Worm (Caenorhabditis elegans) whole organism, L4 larva: Measurements from ENCODE around the gene F59F5.3.

Source experiments
- Y75B8A.6 ChIP-seq: fragments of 200-800 bp; sonication (Bioruptor generic); IDR thresholded peaks from 2 replicates; pipeline ENCODE4 v1.3.6; 2022; ENCODE audit warnings: missing genetic modification reagents, missing genetic modification characterization, missing compliant biosample characterization
- ZK546.5 ChIP-seq, 2 experiments: sonication (generic microtip); optimal IDR thresholded peaks; 2 replicates each; lab custom pipeline; 2017; ENCODE audit warnings: missing biosample characterization in 2 of 2, missing genetic modification characterization in 2 of 2
- ama-1 ChIP-seq: fragments of 150-350 bp; optimal IDR thresholded peaks from 2 replicates; lab custom pipeline; 2014; ENCODE audit warnings: inconsistent platforms, mixed read lengths
- arid-1 ChIP-seq: fragments of 200-800 bp; sonication (Bioruptor generic); conservative IDR thresholded peaks from 2 replicates; pipeline ENCODE4 v1.3.6; 2022; ENCODE audit warnings: missing genetic modification reagents, missing genetic modification characterization, missing compliant biosample characterization
- ceh-20 ChIP-seq: fragments of 200-800 bp; sonication (Bioruptor generic); IDR thresholded peaks from 2 replicates; pipeline ENCODE4 v1.3.6; 2022; ENCODE audit warnings: missing genetic modification reagents, missing genetic modification characterization, missing compliant biosample characterization
- daf-16 ChIP-seq, 3 experiments: sonication (generic microtip); optimal IDR thresholded peaks; 2 replicates each; lab custom pipeline; 2016 to 2017; ENCODE audit warnings: missing genetic modification characterization in 3 of 3, missing genetic modification reagents in 3 of 3, mild to moderate bottlenecking in 2 of 3, missing compliant biosample characterization in 2 of 3, missing biosample characterization in 1 of 3, moderate library complexity in 1 of 3
- lin-29 ChIP-seq: fragments of 200-800 bp; sonication (Bioruptor generic); IDR thresholded peaks from 2 replicates; pipeline ENCODE4 v1.3.6; 2022; ENCODE audit warnings: missing genetic modification reagents, missing genetic modification characterization, missing compliant biosample characterization
- mxl-2 ChIP-seq: fragments of 200-800 bp; sonication (Bioruptor generic); conservative IDR thresholded peaks from 2 replicates; pipeline ENCODE4 v1.3.6; 2022; ENCODE audit warnings: missing genetic modification reagents, missing genetic modification characterization, missing compliant biosample characterization
- nhr-11 ChIP-seq: fragments of 150-350 bp; optimal IDR thresholded peaks from 2 replicates; lab custom pipeline; 2014; ENCODE audit warnings: missing biosample characterization, missing genetic modification characterization
- nhr-48 ChIP-seq: sonication (generic microtip); optimal IDR thresholded peaks from 2 replicates; lab custom pipeline; 2016; ENCODE audit warnings: mild to moderate bottlenecking, missing genetic modification characterization, missing compliant biosample characterization
- pha-4 ChIP-seq, 2 experiments: fragments of 150-350 bp in 1 of 2; fragments of 200-800 bp in 1 of 2; sonication (Bioruptor generic) in 1 of 2; IDR thresholded peaks in 1 of 2; optimal IDR thresholded peaks in 1 of 2; 2 replicates each; pipeline versions ENCODE4 v1.3.6 to Lab custom; 2014 to 2022; ENCODE audit warnings: missing genetic modification characterization in 2 of 2, missing genetic modification reagents in 2 of 2, missing biosample characterization in 1 of 2, missing compliant biosample characterization in 1 of 2
- skn-1 ChIP-seq: fragments of 150-350 bp; optimal IDR thresholded peaks from 2 replicates; lab custom pipeline; 2014; ENCODE audit warnings: missing biosample characterization, missing genetic modification characterization
- unc-39 ChIP-seq: sonication (generic microtip); optimal IDR thresholded peaks from 2 replicates; lab custom pipeline; 2017; ENCODE audit warnings: missing biosample characterization, missing genetic modification characterization

DNA sequence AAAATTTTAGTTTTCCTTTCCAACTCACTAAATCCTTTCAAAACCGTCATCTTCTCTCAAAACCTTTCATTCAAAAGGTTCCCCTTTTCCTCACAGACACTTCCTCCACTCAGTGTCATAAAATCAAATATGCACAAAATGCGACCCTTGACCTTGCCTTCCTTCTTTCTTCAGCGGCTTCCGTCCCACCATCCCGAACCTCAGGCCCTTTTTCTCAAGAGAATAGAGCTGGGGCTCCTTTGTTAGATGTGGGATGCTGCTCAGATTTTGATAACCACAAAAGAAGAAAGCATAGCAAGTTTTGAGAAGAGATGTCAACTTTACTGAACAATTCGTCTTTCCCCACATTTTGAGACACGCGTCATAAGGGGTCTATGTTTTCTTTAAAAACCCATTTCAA lies 48.6 kb upstream of the F59F5.3 start:
- TF ChIP-seq skn-1 (tag; lab: Kevin White, UChicago) (no peak), ZK546.5 (tag; optimal IDR thresholded peaks at IDR 0.05; lab: Kevin White, UChicago) (no peak), Y75B8A.6 (GFP tag; lab: Robert Waterston, UW) (no peak), pha-4 (GFP tag; IDR thresholded peaks at IDR 0.05; lab: Robert Waterston, UW) (no peak), pha-4 (tag; optimal IDR thresholded peaks at IDR 0.05; lab: Kevin White, UChicago) (no peak), nhr-48 (tag; lab: Kevin White, UChicago) (no peak), unc-39 (no peak), arid-1 (GFP tag; lab: Robert Waterston, UW) (no peak), nhr-11 (no peak), ceh-20 (GFP tag; lab: Robert Waterston, UW) (no peak), mxl-2 (GFP tag; lab: Robert Waterston, UW) (no peak), daf-16 (GFP tag; optimal IDR thresholded peaks at IDR 0.05; lab: Kevin White, UChicago) (no peak), daf-16 (tag; optimal IDR thresholded peaks at IDR 0.05; lab: Kevin White, UChicago) (no peak), ama-1 (no peak), lin-29 (no peak)
